Worm (Caenorhabditis elegans): ENCODE results near the gene tag-124.

The tag-124 gene

ce11 chrII:9619995-9620535 is 29.0 kb downstream of the tag-124 start:
- TF ChIP-seq hif-1 (tag; optimal IDR thresholded peaks at IDR 0.05) (peak in 1 of 2 experiments; percentile 0), hlh-11 (tag; optimal IDR thresholded peaks at IDR 0.05) (peak; percentile 75), ctbp-1 (GFP tag; IDR thresholded peaks at IDR 0.05) (no peak), nhr-6 (tag; optimal IDR thresholded peaks at IDR 0.05) (no peak), madf-5 (GFP tag; IDR thresholded peaks at IDR 0.05) (no peak), saeg-2 (GFP tag; IDR thresholded peaks at IDR 0.05) (no peak), dmd-9 (GFP tag; IDR thresholded peaks at IDR 0.05) (no peak), dve-1 (tag; optimal IDR thresholded peaks at IDR 0.05; ENCODE audit: insufficient read depth) (peak; percentile 3), nhr-76 (tag; optimal IDR thresholded peaks at IDR 0.05) (no peak), F49E8.2 (tag; optimal IDR thresholded peaks at IDR 0.05; ENCODE audit: borderline replicate concordance) (no peak), ama-1 (optimal IDR thresholded peaks at IDR 0.05) (peak; percentile 6), nhr-237 (tag; optimal IDR thresholded peaks at IDR 0.05) (no peak), ces-1 (GFP tag; optimal IDR thresholded peaks at IDR 0.05) (no peak), dmd-6 (GFP tag; IDR thresholded peaks at IDR 0.05) (no peak), skn-1 (tag; optimal IDR thresholded peaks at IDR 0.05) (no peak), attf-4 (tag; optimal IDR thresholded peaks at IDR 0.05) (no peak), lin-1 (GFP tag; IDR thresholded peaks at IDR 0.05) (no peak), ZK337.2 (GFP tag; IDR thresholded peaks at IDR 0.05) (no peak), ceh-62 (tag; optimal IDR thresholded peaks at IDR 0.05) (no peak), vab-7 (GFP tag; IDR thresholded peaks at IDR 0.05) (no peak), Y5F2A.4 (GFP tag; optimal IDR thresholded peaks at IDR 0.05) (no peak), hmg-1.1 (GFP tag; IDR thresholded peaks at IDR 0.05) (no peak; the same call in 1 of the 2 replicates), dmd-8 (GFP tag; IDR thresholded peaks at IDR 0.05) (no peak), nhr-48 (tag; optimal IDR thresholded peaks at IDR 0.05) (peak; percentile 35), nhr-11 (tag; optimal IDR thresholded peaks at IDR 0.05) (peak; percentile 24), unc-62 (GFP tag; optimal IDR thresholded peaks at IDR 0.05 in 1 of 2) (peak in 1 of 2 experiments; percentile 91), unc-62 (tag; optimal IDR thresholded peaks at IDR 0.05) (no peak), ztf-7 (tag; optimal IDR thresholded peaks at IDR 0.05) (no peak), lin-29 (GFP tag; IDR thresholded peaks at IDR 0.05) (no peak), sdz-12 (GFP tag; optimal IDR thresholded peaks at IDR 0.05) (no peak), mdl-1 (tag; optimal IDR thresholded peaks at IDR 0.05) (peak in 1 of 2 experiments; percentile 60), F37D6.2 (tag; optimal IDR thresholded peaks at IDR 0.05) (no peak), spr-1 (tag; optimal IDR thresholded peaks at IDR 0.05) (no peak), arid-1 (GFP tag; conservative IDR thresholded peaks at IDR 0.05) (no peak), zag-1 (tag; optimal IDR thresholded peaks at IDR 0.05) (no peak), zfp-2 (tag; optimal IDR thresholded peaks at IDR 0.05) (no peak), mdt-29 (GFP tag; IDR thresholded peaks at IDR 0.05) (no peak), hlh-30 (tag; optimal IDR thresholded peaks at IDR 0.05; ENCODE audit: insufficient read depth) (peak; percentile 34), T20F7.1 (GFP tag; optimal IDR thresholded peaks at IDR 0.05) (no peak), tra-1 (GFP tag; IDR thresholded peaks at IDR 0.05) (no peak), duxl-1 (tag; optimal IDR thresholded peaks at IDR 0.05; ENCODE audit: poor library complexity) (no peak), set-16 (GFP tag; IDR thresholded peaks at IDR 0.05) (no peak), F44E2.7 (GFP tag; IDR thresholded peaks at IDR 0.05) (no peak), lsy-2 (tag; optimal IDR thresholded peaks at IDR 0.05) (peak in 1 of 2 experiments; percentile 9), daf-12 (tag; optimal IDR thresholded peaks at IDR 0.05) (no peak), tag-97 (GFP tag; IDR thresholded peaks at IDR 0.05) (no peak), snpc-4 (tag; optimal IDR thresholded peaks at IDR 0.05) (no peak), nhr-111 (GFP tag; optimal IDR thresholded peaks at IDR 0.05) (no peak), lir-3 (tag; optimal IDR thresholded peaks at IDR 0.05) (no peak), rbr-2 (tag; optimal IDR thresholded peaks at IDR 0.05) (no peak), gei-8 (GFP tag; optimal IDR thresholded peaks at IDR 0.05) (no peak)

Measured in whole organism, L4 larva.